Fruit fly (Drosophila melanogaster): ENCODE measurements around the gene IntS14.

IntS14 gene

DNA sequence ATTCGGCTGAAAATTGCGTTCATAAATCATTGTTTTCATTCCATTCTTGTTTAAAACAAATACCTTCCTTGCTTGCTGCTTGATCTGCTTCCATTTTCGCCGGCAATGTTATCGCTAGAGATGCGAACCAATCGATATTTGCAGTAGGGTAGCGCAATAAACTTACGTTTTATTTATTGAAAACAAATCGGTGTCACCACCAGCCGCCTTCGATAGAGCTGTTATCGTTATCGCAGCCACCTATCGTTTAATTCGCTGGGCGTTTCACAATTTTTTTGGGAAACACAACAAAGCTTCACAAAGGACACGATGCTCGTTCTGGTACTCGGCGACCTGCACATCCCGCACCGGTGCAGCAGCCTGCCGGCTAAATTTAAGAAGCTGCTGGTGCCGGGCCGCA lies 13.7 kb upstream of the IntS14 start, which contains the start of the genes Tfb4 and Vps29:
Gene Tfb4 (minus strand): TSS at position 124 of the 400 bp plus-strand sequence.
Gene Vps29 (plus strand): TSS at position 213 of the 400 bp plus-strand sequence.
- TF ChIP-seq Dll (optimal IDR thresholded peaks at IDR 0.05) = no peak
- no peak for TF ChIP-seq CG8478 (optimal IDR thresholded peaks at IDR 0.05)
- no peak for TF ChIP-seq psq (optimal IDR thresholded peaks at IDR 0.05)
- no peak for TF ChIP-seq EcR (GFP tag; optimal IDR thresholded peaks at IDR 0.05)
- no peak for TF ChIP-seq pan (optimal IDR thresholded peaks at IDR 0.05)
- no peak for TF ChIP-seq usp (GFP tag; optimal IDR thresholded peaks at IDR 0.05)

DNA sequence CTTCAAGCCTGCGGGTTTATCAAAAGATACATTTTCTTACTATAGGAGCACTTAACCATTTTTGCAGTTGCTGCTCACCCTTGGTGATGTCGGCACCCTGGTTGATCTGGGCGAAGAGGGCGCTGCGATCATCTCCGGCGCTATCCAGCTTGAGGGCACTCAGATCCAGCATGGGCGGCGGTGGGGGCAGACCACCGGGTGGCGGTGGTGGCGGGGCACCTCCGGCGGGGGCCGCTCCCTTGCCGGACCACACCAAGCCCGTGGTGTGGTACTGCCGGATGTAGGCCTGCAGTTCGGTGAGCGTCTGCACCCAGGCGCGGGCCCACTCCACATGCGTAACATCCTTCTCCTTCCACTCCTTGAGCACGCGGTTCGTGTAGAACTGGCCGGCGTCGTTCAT lies 11.6 kb upstream of the IntS14 start:
- TF ChIP-seq EcR (GFP tag; optimal IDR thresholded peaks at IDR 0.05) = no peak
- TF ChIP-seq usp (GFP tag; optimal IDR thresholded peaks at IDR 0.05) = no peak
- TF ChIP-seq CG8478 (optimal IDR thresholded peaks at IDR 0.05) = no peak
- no peak for TF ChIP-seq Dll (optimal IDR thresholded peaks at IDR 0.05)
- TF ChIP-seq pan (optimal IDR thresholded peaks at IDR 0.05) = no peak

DNA sequence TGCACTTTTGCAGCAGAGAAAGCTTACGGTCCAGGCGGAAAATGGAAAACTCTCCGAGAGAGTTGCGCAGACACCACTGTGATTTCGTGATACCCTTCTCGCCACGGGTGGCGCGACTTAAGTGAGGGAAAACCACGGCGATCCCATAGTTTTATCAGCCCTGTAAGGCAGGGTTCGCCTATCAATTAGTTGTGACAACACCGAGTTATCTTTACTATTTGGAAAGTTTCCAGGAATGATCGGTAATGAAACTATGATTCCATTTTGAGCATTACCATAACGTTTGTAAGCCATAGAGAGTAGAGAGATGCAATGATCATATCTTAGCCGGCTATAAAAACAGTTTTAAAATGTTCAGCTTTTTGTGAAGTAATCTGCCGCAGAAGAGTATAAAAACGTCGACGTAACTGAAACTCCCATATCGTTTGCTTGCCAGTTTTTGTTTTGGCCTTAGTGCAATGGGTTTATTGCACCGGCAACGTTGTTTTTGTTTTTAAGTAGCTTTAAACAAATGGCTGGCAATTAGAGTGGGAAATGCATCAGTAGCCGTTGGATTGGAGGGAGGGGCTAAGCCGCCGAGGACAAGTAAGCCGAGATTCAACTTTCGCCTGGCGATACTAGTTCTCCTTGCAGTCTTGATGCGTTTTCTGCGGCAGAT lies 7.5 kb upstream of the IntS14 start:
- TF ChIP-seq EcR (GFP tag; optimal IDR thresholded peaks at IDR 0.05) (no peak), CG8478 (optimal IDR thresholded peaks at IDR 0.05) (no peak), pan (optimal IDR thresholded peaks at IDR 0.05) (no peak), Dll (optimal IDR thresholded peaks at IDR 0.05) (no peak), usp (GFP tag; optimal IDR thresholded peaks at IDR 0.05) (no peak), psq (optimal IDR thresholded peaks at IDR 0.05) (no peak)

DNA sequence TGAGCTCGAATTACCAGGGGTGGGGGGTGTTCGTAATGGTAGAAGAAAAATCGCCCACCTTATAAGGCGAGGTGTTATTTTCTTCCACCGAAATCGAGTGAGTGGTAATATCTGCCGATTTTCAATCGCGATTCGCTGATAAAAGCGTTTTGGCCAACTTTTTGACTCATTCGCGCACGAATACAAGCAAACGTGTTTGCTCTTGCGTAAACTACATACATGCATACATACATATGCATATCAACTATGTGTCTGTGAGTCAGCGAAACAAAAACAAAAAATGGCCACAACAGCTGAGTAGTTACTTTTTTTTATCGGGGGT lies 6.9 kb upstream of the IntS14 start:
- no peak for TF ChIP-seq EcR (GFP tag; optimal IDR thresholded peaks at IDR 0.05)
- no peak for TF ChIP-seq pan (optimal IDR thresholded peaks at IDR 0.05)
- TF ChIP-seq usp (GFP tag; optimal IDR thresholded peaks at IDR 0.05) = no peak

DNA sequence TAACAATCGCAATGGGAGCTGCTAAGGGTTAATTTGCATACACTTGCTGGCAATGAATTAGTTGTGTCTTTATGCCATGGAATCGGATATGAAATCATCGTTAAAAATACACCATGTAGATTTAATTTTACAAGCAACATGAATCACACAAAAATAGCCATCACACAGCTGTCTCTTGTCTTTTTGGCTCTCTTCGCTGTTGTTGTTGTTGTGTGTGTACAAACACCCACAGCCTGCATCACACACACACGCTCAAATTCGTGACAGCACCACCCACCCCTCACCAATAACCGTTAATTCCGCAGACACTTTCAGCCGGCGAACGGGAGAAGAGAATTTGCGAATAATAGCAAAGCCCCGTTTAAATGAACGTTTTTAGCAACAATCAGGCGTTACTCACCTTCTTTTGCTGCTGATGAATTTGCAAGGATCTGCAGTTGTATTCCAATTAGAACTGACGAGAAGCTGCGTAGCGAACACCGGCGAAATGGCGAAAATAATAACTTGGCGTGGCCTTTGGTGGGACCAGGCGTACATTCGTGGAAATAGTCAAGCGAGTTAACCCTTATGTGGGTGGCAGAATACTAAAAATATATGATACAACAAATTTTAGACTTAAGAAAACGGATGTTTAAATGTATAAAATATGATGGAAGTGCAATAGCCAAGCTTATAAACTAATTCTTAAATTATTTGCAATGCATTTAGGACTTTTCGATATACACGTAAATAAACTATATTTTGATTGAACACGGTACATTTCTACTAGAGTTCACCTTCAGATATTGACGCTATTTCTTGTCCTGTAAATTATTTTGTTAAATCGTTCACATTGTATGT lies 6.3 kb upstream of the IntS14 start, which contains the start of gene capt:
Gene capt (minus strand): TSS at position 584 of the 840 bp plus-strand sequence.
- TF ChIP-seq usp (GFP tag; optimal IDR thresholded peaks at IDR 0.05) (no peak), psq (optimal IDR thresholded peaks at IDR 0.05) (no peak), EcR (GFP tag; optimal IDR thresholded peaks at IDR 0.05) (no peak), CG8478 (optimal IDR thresholded peaks at IDR 0.05) (no peak), pan (optimal IDR thresholded peaks at IDR 0.05) (no peak), Dll (optimal IDR thresholded peaks at IDR 0.05) (no peak)

DNA sequence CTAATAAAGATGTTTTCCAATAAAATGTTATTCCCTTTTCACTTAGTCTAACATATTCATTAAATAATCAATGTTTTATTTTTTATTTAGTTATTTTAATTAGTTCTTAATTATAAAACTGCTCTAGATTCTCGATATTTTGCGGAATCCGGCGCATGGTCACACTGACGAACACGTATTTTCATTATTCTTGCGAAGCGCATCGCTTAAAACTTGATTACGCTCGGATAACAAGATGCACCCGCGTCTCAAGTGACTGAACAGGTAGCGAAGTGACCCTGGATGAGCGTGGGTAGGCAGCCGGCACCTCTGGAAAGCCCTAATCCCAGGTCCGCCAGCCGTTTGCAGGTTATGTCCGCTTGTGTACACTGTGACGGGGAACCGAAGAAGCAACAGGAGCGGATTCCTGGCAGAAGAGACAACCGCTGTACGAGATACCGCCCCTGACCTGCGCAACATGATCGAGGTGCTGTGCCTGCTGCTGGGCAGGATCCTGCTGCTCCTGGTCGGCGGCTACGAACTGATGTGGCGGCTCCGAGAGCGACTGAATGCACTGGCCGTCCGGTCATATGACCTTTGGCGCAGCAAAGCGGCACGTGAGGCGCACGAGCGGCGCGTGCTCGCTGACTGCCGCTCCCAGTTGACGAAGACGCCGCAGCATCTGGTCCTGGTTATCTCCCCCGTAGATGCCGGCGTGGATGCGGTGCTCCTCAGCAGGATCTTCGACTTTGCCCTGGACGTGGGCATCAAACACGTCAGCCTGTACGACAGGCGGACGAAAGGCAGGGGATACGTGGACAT lies 5.5 kb upstream of the IntS14 start, which contains the start of gene Tango14:
Gene Tango14 (plus strand): TSS at position 143 of the 801 bp plus-strand sequence.
- TF ChIP-seq psq (optimal IDR thresholded peaks at IDR 0.05) = no peak
- no peak for TF ChIP-seq usp (GFP tag; optimal IDR thresholded peaks at IDR 0.05)
- no peak for TF ChIP-seq pan (optimal IDR thresholded peaks at IDR 0.05)
- TF ChIP-seq EcR (GFP tag; optimal IDR thresholded peaks at IDR 0.05) = no peak
- TF ChIP-seq CG8478 (optimal IDR thresholded peaks at IDR 0.05) = no peak
- TF ChIP-seq Dll (optimal IDR thresholded peaks at IDR 0.05) = no peak

DNA sequence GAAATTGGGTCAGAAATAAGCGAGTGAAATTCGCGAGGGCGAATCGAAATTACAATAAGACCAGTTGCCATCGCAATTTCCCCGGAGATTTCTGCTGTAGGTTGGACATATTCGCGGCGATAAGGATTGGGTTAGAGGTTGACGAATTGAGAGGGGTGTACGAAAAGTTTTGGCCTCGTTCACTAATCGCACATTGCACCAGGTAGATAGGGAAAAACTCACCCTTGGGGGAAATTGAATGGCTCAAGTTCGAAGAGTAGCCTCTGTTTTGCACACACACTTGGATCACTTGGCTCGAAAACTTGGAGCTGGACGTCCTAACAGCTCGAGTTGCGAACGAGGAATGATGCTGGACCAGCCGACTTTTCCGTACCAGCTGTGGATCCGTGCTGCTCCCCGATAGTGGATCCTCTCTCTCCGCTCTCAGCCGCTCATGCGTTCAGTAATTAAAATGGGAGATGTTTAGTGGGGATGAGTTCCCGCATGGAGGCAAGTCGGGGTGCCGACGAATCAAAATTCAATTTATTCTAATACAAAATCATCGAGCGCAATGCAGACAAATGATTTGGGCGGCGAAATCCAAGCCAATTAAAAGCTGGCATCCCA lies 602 bp upstream of the IntS14 start, which contains the start of gene CG5080:
Gene CG5080 (minus strand): TSS at position 349 of the 606 bp plus-strand sequence.
- TF ChIP-seq pan (optimal IDR thresholded peaks at IDR 0.05) = no peak
- TF ChIP-seq usp (GFP tag; optimal IDR thresholded peaks at IDR 0.05) = no peak
- no peak for TF ChIP-seq Dll (optimal IDR thresholded peaks at IDR 0.05)
- no peak for TF ChIP-seq CG8478 (optimal IDR thresholded peaks at IDR 0.05)
- no peak for TF ChIP-seq EcR (GFP tag; optimal IDR thresholded peaks at IDR 0.05)
- no peak for TF ChIP-seq psq (optimal IDR thresholded peaks at IDR 0.05)

DNA sequence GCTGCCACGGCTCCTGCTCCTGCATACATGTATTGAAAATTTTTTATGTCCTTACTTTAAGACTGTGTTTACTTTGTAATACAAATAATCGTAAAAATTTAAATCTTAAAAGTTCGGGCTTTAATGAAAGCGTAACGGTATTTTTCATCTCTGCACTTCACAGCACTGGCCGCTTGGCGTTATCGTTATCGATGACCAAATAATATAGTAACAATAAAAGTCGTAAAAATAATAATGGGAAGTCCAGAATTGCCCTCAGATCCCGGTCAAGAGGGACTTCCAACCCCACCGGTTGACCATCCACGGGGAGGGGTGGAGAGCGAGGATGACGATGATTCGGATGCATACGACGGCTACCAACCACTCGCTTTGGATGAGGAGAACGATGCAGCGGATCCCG lies 2.1 kb downstream of the IntS14 start, which contains the start of gene CG14341:
Gene CG14341 (plus strand): TSS at position 181 of the 400 bp plus-strand sequence.
- TF ChIP-seq usp (GFP tag; optimal IDR thresholded peaks at IDR 0.05) (no peak), pan (optimal IDR thresholded peaks at IDR 0.05) (no peak), Dll (optimal IDR thresholded peaks at IDR 0.05) (no peak), CG8478 (optimal IDR thresholded peaks at IDR 0.05) (no peak), psq (optimal IDR thresholded peaks at IDR 0.05) (no peak), EcR (GFP tag; optimal IDR thresholded peaks at IDR 0.05) (no peak)

DNA sequence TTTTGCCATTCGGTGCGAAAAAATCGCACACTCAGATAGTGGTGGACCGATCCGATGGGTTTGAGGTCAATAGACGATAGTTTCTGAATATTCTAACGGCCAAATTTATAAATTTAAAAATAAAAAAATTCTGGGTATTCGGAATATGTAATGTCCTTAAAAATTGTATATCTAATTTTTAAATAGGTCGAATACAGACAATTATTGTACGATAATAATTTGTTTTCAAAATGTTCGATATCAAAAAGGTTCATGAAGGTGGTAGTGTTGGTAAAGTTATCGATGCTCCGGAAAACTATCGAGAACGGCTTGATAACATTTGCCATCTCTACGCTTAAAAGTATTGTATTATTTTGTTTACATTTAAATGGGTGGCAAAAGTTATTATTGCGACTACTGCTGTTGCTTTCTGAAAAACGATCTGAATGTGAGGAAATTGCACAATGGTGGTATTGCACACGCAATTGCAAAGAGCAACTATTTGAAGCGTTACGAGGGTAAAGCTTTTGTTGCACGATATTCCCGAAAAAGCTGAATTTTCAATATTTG lies 5.7 kb downstream of the IntS14 start, which contains the start of the genes CG31922 and Plap:
Gene CG31922 (plus strand): TSS at position 315 of the 549 bp plus-strand sequence.
Gene Plap (minus strand): TSS at position 499 of the 549 bp plus-strand sequence.
- TF ChIP-seq Dll (optimal IDR thresholded peaks at IDR 0.05) = no peak
- no peak for TF ChIP-seq usp (GFP tag; optimal IDR thresholded peaks at IDR 0.05)
- TF ChIP-seq EcR (GFP tag; optimal IDR thresholded peaks at IDR 0.05) = no peak
- no peak for TF ChIP-seq CG8478 (optimal IDR thresholded peaks at IDR 0.05)
- no peak for TF ChIP-seq pan (optimal IDR thresholded peaks at IDR 0.05)
- no peak for TF ChIP-seq psq (optimal IDR thresholded peaks at IDR 0.05)

DNA sequence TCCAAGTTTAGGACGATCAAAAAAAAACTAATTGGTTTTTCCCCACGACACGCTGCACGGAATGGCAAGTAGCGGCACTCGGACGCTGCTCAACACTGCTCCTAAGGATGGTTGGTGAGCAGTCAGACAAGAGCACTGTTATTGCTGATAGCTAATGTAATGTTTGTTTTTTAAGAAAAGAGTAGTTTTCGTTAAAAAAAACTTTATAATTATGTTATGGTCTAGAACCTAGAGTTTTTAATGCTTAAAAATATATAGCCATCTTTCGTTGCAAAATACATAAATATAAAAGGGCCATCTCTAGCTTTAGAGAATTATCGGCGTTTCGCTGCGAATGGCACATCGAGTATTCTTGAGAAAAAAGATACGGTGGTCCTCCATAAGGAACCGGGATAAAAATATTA lies 8.5 kb downstream of the IntS14 start, which contains the start of the genes Charon and CG4887:
Gene Charon (minus strand): TSS at position 102 of the 404 bp plus-strand sequence.
Gene CG4887 (plus strand): TSS at position 306 of the 404 bp plus-strand sequence.
- TF ChIP-seq psq (optimal IDR thresholded peaks at IDR 0.05) = no peak
- TF ChIP-seq CG8478 (optimal IDR thresholded peaks at IDR 0.05) = no peak
- TF ChIP-seq EcR (GFP tag; optimal IDR thresholded peaks at IDR 0.05) = no peak
- TF ChIP-seq Dll (optimal IDR thresholded peaks at IDR 0.05) = no peak
- no peak for TF ChIP-seq usp (GFP tag; optimal IDR thresholded peaks at IDR 0.05)
- no peak for TF ChIP-seq pan (optimal IDR thresholded peaks at IDR 0.05)

All from whole organism.